Worm (Caenorhabditis elegans): ENCODE results near the gene Y43F8C.15.
A peak's percentile ranks its signal among the peaks of the same experiment; 100 is the strongest.
"Not testable (repeated sequence)": the region's sequence is repeated elsewhere in the genome, so short reads cannot be mapped to it uniquely, and the experiment has no call there.

Gene Y43F8C.15

ce11 chrV:19715847-19716246, 5.4 kb upstream of the Y43F8C.15 start, which contains the start of gene Y43F8C.17:
Gene Y43F8C.17 (plus strand): TSS chrV:19716147.
- no peak for TF ChIP-seq fkh-10 (GFP tag; optimal IDR thresholded peaks at IDR 0.05)

ce11 chrV:19715419-19715818, 5.0 kb upstream of the Y43F8C.15 start, which contains the start of gene Y43F8C.16:
Gene Y43F8C.16 (minus strand): TSS chrV:19715519.
- no peak for TF ChIP-seq ets-5 (GFP tag; IDR thresholded peaks at IDR 0.05)
- no peak for TF ChIP-seq ceh-90 (tag; optimal IDR thresholded peaks at IDR 0.05)
- TF ChIP-seq nhr-77 (tag; optimal IDR thresholded peaks at IDR 0.05), result no peak
- no peak for TF ChIP-seq zip-4 (GFP tag; optimal IDR thresholded peaks at IDR 0.05)
- TF ChIP-seq dpl-1 (GFP tag; optimal IDR thresholded peaks at IDR 0.05), result no peak
- no peak for TF ChIP-seq hpl-2 (GFP tag; optimal IDR thresholded peaks at IDR 0.05)
- TF ChIP-seq ztf-4 (tag; optimal IDR thresholded peaks at IDR 0.05), result no peak
- no peak for TF ChIP-seq nhr-71 (tag; optimal IDR thresholded peaks at IDR 0.05)

- not testable (repeated sequence) for TF ChIP-seq lir-3 (tag; optimal IDR thresholded peaks at IDR 0.05; ENCODE audit: poor library complexity); mdl-1 (tag; optimal IDR thresholded peaks at IDR 0.05); lin-35 (GFP tag; optimal IDR thresholded peaks at IDR 0.05)
Observed at ce11 chrV:19711646-19712045, 1.2 kb upstream of the Y43F8C.15 start, which contains the start of gene Y43F8C.23. Gene Y43F8C.23 (minus strand): TSS chrV:19711746.

- no peak for TF ChIP-seq sptf-1 (tag; optimal IDR thresholded peaks at IDR 0.05)
- TF ChIP-seq lin-35 (GFP tag; optimal IDR thresholded peaks at IDR 0.05), result no peak
- TF ChIP-seq nhr-47 (tag; optimal IDR thresholded peaks at IDR 0.05), result no peak
- TF ChIP-seq Y116A8C.19 (tag; optimal IDR thresholded peaks at IDR 0.05; ENCODE audit: borderline replicate concordance), result no peak
- TF ChIP-seq ztf-11 (tag; optimal IDR thresholded peaks at IDR 0.05), result no peak
- TF ChIP-seq sup-37 (GFP tag; optimal IDR thresholded peaks at IDR 0.05), result no peak
- TF ChIP-seq zip-4 (GFP tag; optimal IDR thresholded peaks at IDR 0.05), result no peak
- TF ChIP-seq unc-86 (tag; optimal IDR thresholded peaks at IDR 0.05), result no peak
- TF ChIP-seq snu-23 (GFP tag; optimal IDR thresholded peaks at IDR 0.05), result no peak
- no peak for TF ChIP-seq nhr-11 (tag; optimal IDR thresholded peaks at IDR 0.05)
- TF ChIP-seq mdl-1 (tag; optimal IDR thresholded peaks at IDR 0.05), result no peak
- TF ChIP-seq C16A3.4 (tag; optimal IDR thresholded peaks at IDR 0.05), result no peak
- no peak for TF ChIP-seq dsc-1 (tag; optimal IDR thresholded peaks at IDR 0.05)
- TF ChIP-seq skn-1 (tag; optimal IDR thresholded peaks at IDR 0.05), result no peak
- TF ChIP-seq nhr-85 (tag), result no peak
- TF ChIP-seq unc-98 (GFP tag; IDR thresholded peaks at IDR 0.05), result no peak
- no peak for TF ChIP-seq nhr-90 (tag; optimal IDR thresholded peaks at IDR 0.05; ENCODE audit: poor library complexity)
- no peak for TF ChIP-seq elt-3 (tag; optimal IDR thresholded peaks at IDR 0.05)
Observed at ce11 chrV:19708849-19709248, 1.6 kb downstream of the Y43F8C.15 start, which contains the start of gene srv-3. Gene srv-3 (minus strand): TSS chrV:19708949.

- no peak for TF ChIP-seq lir-3 (tag; optimal IDR thresholded peaks at IDR 0.05; ENCODE audit: poor library complexity)
- TF ChIP-seq nhr-12 (tag; optimal IDR thresholded peaks at IDR 0.05), result no peak
- TF ChIP-seq lin-35 (GFP tag; optimal IDR thresholded peaks at IDR 0.05), result peak in 1 of 2 experiments; percentile 41
- peak; percentile 85 for TF ChIP-seq pqm-1 (tag; optimal IDR thresholded peaks at IDR 0.05)
- TF ChIP-seq unc-130 (tag; optimal IDR thresholded peaks at IDR 0.05), result no peak
- TF ChIP-seq elt-2 (tag; optimal IDR thresholded peaks at IDR 0.05), result peak; percentile 72
Observed at ce11 chrV:19697348-19698172, 12.9 kb downstream of the Y43F8C.15 start, which contains the start of the genes Y43F8C.13 and ani-3. Gene Y43F8C.13 (minus strand): TSS chrV:19697398. Gene ani-3 (plus strand): TSS chrV:19697732.
